Worm (Caenorhabditis elegans) whole organism, young adult: Measurements from ENCODE around the gene srt-23.

Experiments
- B0336.3 ChIP-seq: fragments of 200-800 bp; sonication (Bioruptor generic); IDR thresholded peaks from 2 replicates; pipeline ENCODE4 v1.3.6; 2022; ENCODE audit warnings: missing genetic modification characterization, missing compliant biosample characterization
- F23B12.7 ChIP-seq: sonication (generic microtip); optimal IDR thresholded peaks from 2 replicates; lab custom pipeline; 2017; ENCODE audit warnings: missing genetic modification characterization, mild to moderate bottlenecking, missing compliant biosample characterization, antibody characterized with exemption, moderate library complexity; ENCODE audit not compliant: insufficient read depth
- F39B2.1 ChIP-seq: fragments of 200-800 bp; sonication (Bioruptor generic); IDR thresholded peaks from 2 replicates; pipeline ENCODE4 v1.3.6; 2022; ENCODE audit warnings: missing genetic modification reagents, missing genetic modification characterization, missing compliant biosample characterization
- F49E8.2 ChIP-seq: sonication (generic microtip); optimal IDR thresholded peaks from 3 replicates; lab custom pipeline; 2017; ENCODE audit warnings: missing genetic modification characterization, mild to moderate bottlenecking, missing compliant biosample characterization, antibody characterized with exemption, moderate library complexity; ENCODE audit not compliant: insufficient read depth
- F55B11.4 ChIP-seq: sonication (generic microtip); optimal IDR thresholded peaks from 2 replicates; lab custom pipeline; 2016; ENCODE audit warnings: missing compliant biosample characterization, missing genetic modification characterization, borderline replicate concordance; ENCODE audit not compliant: insufficient read depth
- Y79H2A.3 ChIP-seq: fragments of 200-800 bp; sonication (Bioruptor generic); conservative IDR thresholded peaks from 2 replicates; pipeline ENCODE4 v1.3.6; 2022; ENCODE audit warnings: missing genetic modification reagents, missing genetic modification characterization, missing compliant biosample characterization
- ZK185.1 ChIP-seq: sonication (generic microtip); optimal IDR thresholded peaks from 2 replicates; lab custom pipeline; 2016; ENCODE audit warnings: mild to moderate bottlenecking, missing genetic modification characterization, missing compliant biosample characterization; ENCODE audit not compliant: poor library complexity, severe bottlenecking
- akir-1 ChIP-seq: fragments of 200-800 bp; sonication (Bioruptor generic); optimal IDR thresholded peaks from 2 replicates; lab custom pipeline; 2018; ENCODE audit warnings: mild to moderate bottlenecking, missing genetic modification characterization, moderate library complexity, missing compliant biosample characterization
- ama-1 ChIP-seq, 3 experiments: fragments of 150-350 bp in 1 of 3; sonication (generic microtip) in 2 of 3; optimal IDR thresholded peaks; 2 replicates each; lab custom pipeline; 2014 to 2018; ENCODE audit warnings: missing biosample characterization in 2 of 3, missing genetic modification characterization in 2 of 3, missing genetic modification reagents in 2 of 3
- aptf-2 ChIP-seq: fragments of 200-800 bp; sonication (Bioruptor generic); conservative IDR thresholded peaks from 2 replicates; pipeline ENCODE4 v1.3.6; 2022; ENCODE audit warnings: missing genetic modification reagents, missing genetic modification characterization, missing compliant biosample characterization
- attf-3 ChIP-seq: fragments of 200-800 bp; sonication (Bioruptor generic); conservative IDR thresholded peaks from 2 replicates; pipeline ENCODE4 v1.3.6; 2022; ENCODE audit warnings: missing genetic modification reagents, missing genetic modification characterization, missing compliant biosample characterization
- ccch-3 ChIP-seq: fragments of 200-800 bp; sonication (Bioruptor generic); optimal IDR thresholded peaks from 2 replicates; lab custom pipeline; 2018; ENCODE audit warnings: mild to moderate bottlenecking, missing genetic modification characterization, missing compliant biosample characterization
- ceh-100 ChIP-seq: fragments of 200-800 bp; sonication (Bioruptor generic); IDR thresholded peaks from 2 replicates; pipeline ENCODE4 v1.3.6; 2022; ENCODE audit warnings: missing genetic modification reagents, missing genetic modification characterization, missing compliant biosample characterization
- ceh-40 ChIP-seq: fragments of 200-800 bp; sonication (Bioruptor generic); IDR thresholded peaks from 2 replicates; pipeline ENCODE4 v1.3.6; 2022; ENCODE audit warnings: missing genetic modification characterization, missing compliant biosample characterization
- die-1 ChIP-seq: sonication (generic microtip); optimal IDR thresholded peaks from 2 replicates; lab custom pipeline; 2016; ENCODE audit warnings: missing genotype, mild to moderate bottlenecking, missing genetic modification characterization, missing compliant biosample characterization
- dox-1 ChIP-seq: fragments of 200-800 bp; sonication (Bioruptor generic); IDR thresholded peaks from 2 replicates; pipeline ENCODE4 v1.3.6; 2022; ENCODE audit warnings: missing genetic modification reagents, missing genetic modification characterization, missing compliant biosample characterization
- ets-4 ChIP-seq: fragments of 200-800 bp; sonication (Bioruptor generic); optimal IDR thresholded peaks from 2 replicates; lab custom pipeline; 2018; ENCODE audit warnings: mild to moderate bottlenecking, missing genetic modification characterization, missing compliant biosample characterization
- hmg-20 ChIP-seq: fragments of 200-800 bp; sonication (Bioruptor generic); IDR thresholded peaks from 2 replicates; pipeline ENCODE4 v1.3.6; 2022; ENCODE audit warnings: missing genetic modification reagents, missing genetic modification characterization, missing compliant biosample characterization
- lag-1 ChIP-seq: fragments of 200-800 bp; sonication (Bioruptor generic); IDR thresholded peaks from 2 replicates; pipeline ENCODE4 v1.3.6; 2022; ENCODE audit warnings: missing genetic modification reagents, missing genetic modification characterization, missing compliant biosample characterization
- lin-26 ChIP-seq: fragments of 200-800 bp; sonication (Bioruptor generic); IDR thresholded peaks from 2 replicates; pipeline ENCODE4 v1.3.6; 2022; ENCODE audit warnings: missing genetic modification reagents, missing genetic modification characterization, missing compliant biosample characterization
- lir-1 ChIP-seq: fragments of 200-800 bp; sonication (Bioruptor generic); conservative IDR thresholded peaks from 2 replicates; pipeline ENCODE4 v1.3.6; 2022; ENCODE audit warnings: missing genetic modification reagents, missing genetic modification characterization, missing compliant biosample characterization
- madf-10 ChIP-seq: sonication (generic microtip); optimal IDR thresholded peaks from 2 replicates; lab custom pipeline; 2016; ENCODE audit warnings: mild to moderate bottlenecking, missing genetic modification characterization, missing compliant biosample characterization
- madf-6 ChIP-seq: fragments of 200-800 bp; sonication (Bioruptor generic); IDR thresholded peaks from 2 replicates; pipeline ENCODE4 v1.3.6; 2022; ENCODE audit warnings: missing genetic modification reagents, missing genetic modification characterization, missing compliant biosample characterization
- madf-8 ChIP-seq: fragments of 200-800 bp; sonication (Bioruptor generic); conservative IDR thresholded peaks from 2 replicates; pipeline ENCODE4 v1.3.6; 2022; ENCODE audit warnings: missing genetic modification reagents, missing genetic modification characterization, missing compliant biosample characterization
- mcd-1 ChIP-seq: fragments of 200-800 bp; sonication (Bioruptor generic); IDR thresholded peaks from 2 replicates; pipeline ENCODE4 v1.3.6; 2022; ENCODE audit warnings: missing genetic modification reagents, missing genetic modification characterization, missing compliant biosample characterization
- nhr-80 ChIP-seq: sonication (generic microtip); optimal IDR thresholded peaks from 2 replicates; lab custom pipeline; 2016; ENCODE audit warnings: missing genetic modification characterization, missing compliant biosample characterization
- pbrm-1 ChIP-seq: fragments of 200-800 bp; sonication (Bioruptor generic); IDR thresholded peaks from 2 replicates; pipeline ENCODE4 v1.3.6; 2022; ENCODE audit warnings: missing genetic modification reagents, missing genetic modification characterization, missing compliant biosample characterization
- rcor-1 ChIP-seq: fragments of 200-800 bp; sonication (Bioruptor generic); IDR thresholded peaks from 2 replicates; pipeline ENCODE4 v1.3.6; 2022; ENCODE audit warnings: missing genetic modification reagents, missing genetic modification characterization, missing compliant biosample characterization
- snpc-1.3 ChIP-seq: sonication (generic microtip); optimal IDR thresholded peaks from 2 replicates; lab custom pipeline; 2017; ENCODE audit warnings: missing genetic modification characterization, mild to moderate bottlenecking, missing compliant biosample characterization, antibody characterized with exemption, moderate library complexity, missing genotype, missing genetic modification reagents; ENCODE audit not compliant: insufficient read depth
- somi-1 ChIP-seq: fragments of 200-800 bp; sonication (Bioruptor generic); optimal IDR thresholded peaks from 2 replicates; lab custom pipeline; 2018; ENCODE audit warnings: mild to moderate bottlenecking, missing genetic modification characterization, missing compliant biosample characterization
- tlf-1 ChIP-seq: fragments of 200-800 bp; sonication (Bioruptor generic); optimal IDR thresholded peaks from 2 replicates; lab custom pipeline; 2018; ENCODE audit warnings: mild to moderate bottlenecking, missing genetic modification characterization, missing compliant biosample characterization
- unc-130 ChIP-seq: sonication (generic microtip); optimal IDR thresholded peaks from 2 replicates; lab custom pipeline; 2016; ENCODE audit warnings: missing genetic modification reagents, missing genetic modification characterization, missing compliant biosample characterization
- unc-62 ChIP-seq: fragments of 150-350 bp; optimal IDR thresholded peaks from 2 replicates; lab custom pipeline; 2014; ENCODE audit warnings: missing biosample characterization, missing genetic modification reagents, missing genetic modification characterization
- ztf-18 ChIP-seq: sonication (generic microtip); optimal IDR thresholded peaks from 2 replicates; lab custom pipeline; 2016; ENCODE audit warnings: missing genotype, mild to moderate bottlenecking, missing genetic modification characterization, missing compliant biosample characterization
- ztf-28 ChIP-seq: fragments of 200-800 bp; sonication (Bioruptor generic); IDR thresholded peaks from 2 replicates; pipeline ENCODE4 v1.3.6; 2022; ENCODE audit warnings: missing genetic modification reagents, missing genetic modification characterization, missing compliant biosample characterization

Gene srt-23

DNA sequence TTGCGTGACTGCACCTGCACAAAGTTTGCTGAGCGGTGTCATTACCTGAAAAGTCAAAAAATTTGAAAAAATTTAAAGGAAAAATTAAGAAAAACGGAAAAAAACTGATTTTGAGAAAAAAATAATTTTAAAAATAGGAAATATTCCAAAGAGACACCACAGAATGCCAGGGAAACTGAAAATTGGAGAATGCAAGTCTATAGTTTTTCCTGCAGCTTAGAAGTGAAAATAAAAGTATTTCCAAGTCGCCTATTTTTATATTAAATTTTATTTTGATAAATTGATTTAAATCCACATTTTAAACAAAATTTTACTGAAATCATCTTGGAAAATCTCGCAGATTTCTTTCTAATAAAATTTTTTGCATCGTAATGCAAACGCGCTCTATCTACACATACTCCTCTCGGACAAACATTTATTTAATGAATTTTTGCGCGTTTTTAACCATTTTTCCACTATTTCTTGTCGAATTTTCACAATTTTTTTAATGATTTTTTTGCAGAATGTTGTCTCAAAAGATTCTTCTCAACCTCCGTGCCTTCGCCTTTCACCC is 40.1 kb downstream of the srt-23 start, which contains the start of the genes F56B3.11 and ech-5 (continued):
- peak; percentile 77 for TF ChIP-seq ccch-3 (GFP tag; lab: Kevin White, UChicago)
- TF ChIP-seq attf-3 (GFP tag; lab: Robert Waterston, UW), result peak; percentile 55; the same call in 1 of the 2 replicates

ce11 chrIV:800518-800917 is 44.0 kb downstream of the srt-23 start, which contains the start of gene mrpl-46:
TSS of gene mrpl-46 (plus strand) at chrIV:800818.
- no peak for TF ChIP-seq akir-1 (GFP tag; lab: Kevin White, UChicago)

DNA sequence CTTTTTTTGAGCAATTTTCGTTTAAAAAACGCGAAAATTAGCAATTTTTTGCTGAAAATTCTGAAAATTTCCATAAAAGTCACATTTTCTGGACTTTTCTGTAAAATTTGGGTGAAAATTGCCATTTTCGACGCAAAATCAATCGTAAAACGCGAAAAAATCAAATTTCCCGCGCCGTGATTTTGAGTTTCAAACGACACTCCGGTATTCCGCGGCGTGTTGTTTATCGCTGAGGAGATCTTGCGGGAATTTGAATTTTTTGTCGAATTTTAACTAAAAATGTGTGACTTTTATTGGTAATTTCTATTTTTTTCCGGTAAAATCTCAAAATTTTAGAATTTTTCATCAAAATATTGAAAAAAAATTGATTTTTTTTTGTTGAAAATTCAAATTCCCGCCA is 44.6 kb downstream of the srt-23 start:
- TF ChIP-seq ztf-28 (GFP tag; lab: Robert Waterston, UW) (no peak), snpc-1.3 (tag; lab: Kevin White, UChicago) (no peak), ztf-18 (no peak), madf-8 (no peak), ZK185.1 (no peak), lag-1 (GFP tag; lab: Robert Waterston, UW) (no peak), somi-1 (GFP tag; lab: Kevin White, UChicago) (no peak), mcd-1 (GFP tag; lab: Robert Waterston, UW) (no peak), F55B11.4 (tag; lab: Kevin White, UChicago) (no peak), pbrm-1 (GFP tag; lab: Robert Waterston, UW) (no peak), attf-3 (GFP tag; lab: Robert Waterston, UW) (no peak), lir-1 (GFP tag; lab: Robert Waterston, UW) (no peak), F39B2.1 (GFP tag; lab: Robert Waterston, UW) (no peak), F23B12.7 (tag; lab: Kevin White, UChicago) (no peak), lin-26 (GFP tag; lab: Robert Waterston, UW) (no peak), ceh-40 (no peak), tlf-1 (no peak), nhr-80 (no peak)

ce11 chrIV:804802-805201 is 48.3 kb downstream of the srt-23 start, which contains the start of gene Y55F3BL.4:
TSS of gene Y55F3BL.4 (plus strand) at chrIV:805102.
- no peak for TF ChIP-seq F49E8.2
- TF ChIP-seq madf-6 (GFP tag; lab: Robert Waterston, UW), result no peak
- TF ChIP-seq die-1, result no peak
- no peak for TF ChIP-seq madf-10
- TF ChIP-seq aptf-2 (GFP tag; lab: Robert Waterston, UW), result no peak
- TF ChIP-seq B0336.3 (GFP tag; lab: Robert Waterston, UW), result no peak
- no peak for TF ChIP-seq ama-1 (optimal IDR thresholded peaks at IDR 0.05; lab: Kevin White, UChicago)
- TF ChIP-seq ama-1 (GFP tag; optimal IDR thresholded peaks at IDR 0.05; lab: Kevin White, UChicago), result no peak
- TF ChIP-seq lin-26 (GFP tag; lab: Robert Waterston, UW), result no peak
- TF ChIP-seq ets-4, result no peak
- no peak for TF ChIP-seq unc-130 (GFP tag; lab: Kevin White, UChicago)
- no peak for TF ChIP-seq dox-1 (GFP tag; lab: Robert Waterston, UW)
- no peak for TF ChIP-seq hmg-20 (GFP tag; lab: Robert Waterston, UW)
- no peak for TF ChIP-seq Y79H2A.3 (GFP tag; lab: Robert Waterston, UW)
- no peak for TF ChIP-seq rcor-1 (GFP tag; lab: Robert Waterston, UW)
- no peak for TF ChIP-seq unc-62 (GFP tag; lab: Kevin White, UChicago)
- TF ChIP-seq ceh-100 (GFP tag; lab: Robert Waterston, UW), result no peak
